Fruit fly (Drosophila melanogaster): ENCODE measurements around the gene CG34293.

CG34293 gene

DNA sequence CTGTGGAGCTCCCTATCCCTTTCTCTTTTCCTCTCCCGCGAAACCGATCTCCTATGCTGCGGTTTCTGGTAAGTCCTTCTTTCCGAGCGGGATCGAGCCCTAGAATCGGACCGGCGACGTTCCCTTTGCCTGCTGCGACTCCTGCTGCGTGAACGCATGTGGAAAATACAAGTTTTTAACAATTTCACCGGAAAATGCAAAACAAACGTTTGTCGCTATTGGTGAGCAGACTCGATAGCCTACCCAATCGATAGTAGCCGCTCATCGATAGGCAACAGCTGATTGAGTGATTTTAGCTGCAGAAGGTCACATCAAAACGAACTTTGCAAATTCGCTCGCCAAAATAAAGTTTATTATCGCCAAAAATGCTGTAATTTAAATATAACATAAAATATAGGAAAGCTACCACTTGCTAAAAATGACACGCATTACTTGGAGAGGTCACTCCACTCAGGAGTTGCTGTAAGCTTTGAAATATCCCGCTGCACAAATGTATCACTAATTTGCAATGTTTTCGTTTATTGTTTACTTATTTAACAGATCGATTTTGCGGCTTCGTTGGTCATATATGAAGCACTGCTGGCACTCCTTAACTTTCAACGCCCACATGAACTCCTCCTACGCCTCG lies 48.8 kb downstream of the CG34293 start, which contains the start of the genes CG6066 and CG5880:
Gene CG6066, minus strand, starts transcription at position 243 of the 628 bp plus-strand sequence.
Gene CG5880, plus strand, starts transcription at position 281 of the 628 bp plus-strand sequence.
- peak; percentile 17 for TF ChIP-seq esn (GFP tag; optimal IDR thresholded peaks at IDR 0.05)
- TF ChIP-seq CG15336 (GFP tag; IDR thresholded peaks at IDR 0.05) = no peak
- no peak for TF ChIP-seq Hr4 (GFP tag; optimal IDR thresholded peaks at IDR 0.05)

Data from whole organism, prepupa.